Fruit fly (Drosophila melanogaster) whole organism, adult: ENCODE data around the gene trbd.

ENCODE experiments used
- CG11617 ChIP-seq: fragments of 200-800 bp; sonication (Bioruptor generic); optimal IDR thresholded peaks from 2 replicates; lab custom pipeline; 2017; ENCODE audit warnings: mild to moderate bottlenecking, missing biosample characterization, missing genetic modification reagents, missing genetic modification characterization
- CG12768 ChIP-seq: fragments of 200-800 bp; sonication (Bioruptor generic); optimal IDR thresholded peaks from 2 replicates; lab custom pipeline; 2017; ENCODE audit warnings: missing biosample characterization, missing genetic modification characterization, mild to moderate bottlenecking, moderate library complexity, missing genetic modification reagents
- CG14711 ChIP-seq: fragments of 200-800 bp; sonication (Bioruptor generic); optimal IDR thresholded peaks from 2 replicates; lab custom pipeline; 2018; ENCODE audit warnings: missing biosample characterization, mild to moderate bottlenecking, missing genetic modification characterization, moderate library complexity
- CG1620 ChIP-seq: fragments of 200-800 bp; sonication (Bioruptor generic); optimal IDR thresholded peaks from 2 replicates; lab custom pipeline; 2016; ENCODE audit warnings: missing biosample characterization, missing genetic modification characterization
- CG33017 ChIP-seq: fragments of 200-800 bp; sonication (Bioruptor generic); optimal IDR thresholded peaks from 2 replicates; lab custom pipeline; 2018; ENCODE audit warnings: missing biosample characterization, mild to moderate bottlenecking, missing genetic modification characterization, moderate library complexity
- CG5204 ChIP-seq: fragments of 200-800 bp; sonication (Bioruptor generic); optimal IDR thresholded peaks from 2 replicates; lab custom pipeline; 2016; ENCODE audit warnings: missing biosample characterization, missing genetic modification characterization
- CG7045 ChIP-seq: fragments of 200-800 bp; sonication (Bioruptor generic); optimal IDR thresholded peaks from 2 replicates; lab custom pipeline; 2017; ENCODE audit warnings: missing biosample characterization, mild to moderate bottlenecking, missing genetic modification characterization
- CG7101 ChIP-seq: fragments of 200-800 bp; sonication (Bioruptor generic); optimal IDR thresholded peaks from 2 replicates; lab custom pipeline; 2018; ENCODE audit warnings: missing biosample characterization, mild to moderate bottlenecking, missing genetic modification characterization, moderate library complexity
- Clk ChIP-seq: fragments of 200-800 bp; sonication (Bioruptor generic); optimal IDR thresholded peaks from 2 replicates; lab custom pipeline; 2017; ENCODE audit warnings: missing biosample characterization, missing genetic modification characterization
- Crg-1 ChIP-seq: fragments of 200-800 bp; sonication (Bioruptor generic); optimal IDR thresholded peaks from 2 replicates; lab custom pipeline; 2016; ENCODE audit warnings: missing biosample characterization, missing genetic modification characterization
- Hr96 ChIP-seq: fragments of 200-800 bp; sonication (Bioruptor generic); optimal IDR thresholded peaks from 2 replicates; lab custom pipeline; 2016; ENCODE audit warnings: missing biosample characterization, missing genetic modification characterization
- Mnt ChIP-seq: fragments of 200-800 bp; sonication (Bioruptor generic); optimal IDR thresholded peaks from 2 replicates; lab custom pipeline; 2016; ENCODE audit warnings: missing biosample characterization, mild to moderate bottlenecking, missing genetic modification characterization
- bab1 ChIP-seq: fragments of 200-800 bp; sonication (Bioruptor generic); optimal IDR thresholded peaks from 3 replicates; lab custom pipeline; 2019; ENCODE audit warnings: missing biosample characterization, mild to moderate bottlenecking, missing genetic modification characterization, moderate library complexity
- cic ChIP-seq: fragments of 200-800 bp; sonication (Bioruptor generic); optimal IDR thresholded peaks from 2 replicates; lab custom pipeline; 2017; ENCODE audit warnings: missing biosample characterization, mild to moderate bottlenecking, missing genetic modification characterization, moderate library complexity
- cnc ChIP-seq, 2 experiments: fragments of >200 bp; optimal IDR thresholded peaks; 2 replicates each; lab custom pipeline; 2017
- kay ChIP-seq: fragments of 200-800 bp; sonication (Bioruptor generic); peaks from one replicate; lab custom pipeline; 2016; ENCODE audit warnings: missing biosample characterization, missing genetic modification characterization, borderline replicate concordance
- ovo ChIP-seq: fragments of 200-800 bp; sonication (Bioruptor generic); optimal IDR thresholded peaks from 2 replicates; lab custom pipeline; 2016; ENCODE audit warnings: missing biosample characterization, missing genetic modification characterization
- pad ChIP-seq: fragments of 200-800 bp; sonication (Bioruptor generic); optimal IDR thresholded peaks from 3 replicates; lab custom pipeline; 2017; ENCODE audit warnings: missing biosample characterization, missing genetic modification characterization, mild to moderate bottlenecking, moderate library complexity, missing genetic modification reagents
- tj ChIP-seq: fragments of 200-800 bp; sonication (Bioruptor generic); optimal IDR thresholded peaks from 3 replicates; lab custom pipeline; 2017; ENCODE audit warnings: missing biosample characterization, mild to moderate bottlenecking, missing genetic modification characterization, moderate library complexity
- toe ChIP-seq: fragments of 200-800 bp; sonication (Bioruptor generic); optimal IDR thresholded peaks from 2 replicates; lab custom pipeline; 2016; ENCODE audit warnings: missing biosample characterization, missing genetic modification characterization

The trbd gene

dm6 chr3R:9747272-9747874 lies 36.5 kb upstream of the trbd start, which contains the start of gene CG12948:
Gene CG12948, minus strand, starts transcription at chr3R:9747744.
- TF ChIP-seq CG14711 (tag; lab: Kevin White, UChicago) (peak; percentile 63), Clk (no peak), bab1 (GFP tag; lab: Kevin White, UChicago) (peak; percentile 68), CG7101 (peak; percentile 77), ovo (no peak), CG7045 (peak; percentile 27), pad (peak; percentile 40), CG11617 (GFP tag; lab: Kevin White, UChicago) (peak; percentile 61), tj (GFP tag; lab: Kevin White, UChicago) (peak; percentile 43), CG12768 (peak; percentile 36), Hr96 (GFP tag; lab: Kevin White, UChicago) (no peak), toe (GFP tag; lab: Kevin White, UChicago) (no peak), Crg-1 (peak; percentile 43), CG1620 (GFP tag; lab: Kevin White, UChicago) (peak; percentile 65), cic (GFP tag; lab: Kevin White, UChicago) (peak; percentile 9), CG5204 (GFP tag; lab: Kevin White, UChicago) (no peak), CG33017 (peak; percentile 64), cnc (optimal IDR thresholded peaks at IDR 0.05; lab: Kevin White, UChicago) (no peak), kay (GFP tag; lab: Kevin White, UChicago) (no peak), Mnt (GFP tag; lab: Kevin White, UChicago) (peak; percentile 61)

dm6 chr3R:9746267-9746666 lies 35.4 kb upstream of the trbd start, which contains the start of gene CG34409:
Gene CG34409, minus strand, starts transcription at chr3R:9746367.
- TF ChIP-seq pad (no peak), Crg-1 (no peak), cnc (optimal IDR thresholded peaks at IDR 0.05; lab: Kevin White, UChicago) (no peak), toe (GFP tag; lab: Kevin White, UChicago) (no peak)

dm6 chr3R:9745442-9745841 lies 34.6 kb upstream of the trbd start:
- TF ChIP-seq tj (GFP tag; lab: Kevin White, UChicago) (no peak), CG33017 (no peak), Crg-1 (no peak), CG11617 (GFP tag; lab: Kevin White, UChicago) (no peak), toe (GFP tag; lab: Kevin White, UChicago) (no peak), CG1620 (GFP tag; lab: Kevin White, UChicago) (no peak), CG7101 (no peak), Hr96 (GFP tag; lab: Kevin White, UChicago) (no peak), pad (no peak), CG14711 (tag; lab: Kevin White, UChicago) (no peak), cnc (optimal IDR thresholded peaks at IDR 0.05; lab: Kevin White, UChicago) (no peak), ovo (no peak), CG5204 (GFP tag; lab: Kevin White, UChicago) (no peak), Clk (no peak), CG12768 (no peak), Mnt (GFP tag; lab: Kevin White, UChicago) (no peak), CG7045 (no peak), bab1 (GFP tag; lab: Kevin White, UChicago) (no peak), cic (GFP tag; lab: Kevin White, UChicago) (no peak), kay (GFP tag; lab: Kevin White, UChicago) (no peak)

- TF ChIP-seq CG33017 (no peak), CG12768 (no peak), bab1 (GFP tag; lab: Kevin White, UChicago) (no peak), ovo (no peak), CG5204 (GFP tag; lab: Kevin White, UChicago) (no peak), Mnt (GFP tag; lab: Kevin White, UChicago) (no peak), CG11617 (GFP tag; lab: Kevin White, UChicago) (no peak), cic (GFP tag; lab: Kevin White, UChicago) (no peak), Hr96 (GFP tag; lab: Kevin White, UChicago) (no peak), CG7101 (no peak), Crg-1 (no peak), kay (GFP tag; lab: Kevin White, UChicago) (no peak), tj (GFP tag; lab: Kevin White, UChicago) (no peak), CG14711 (tag; lab: Kevin White, UChicago) (no peak), CG7045 (no peak), CG1620 (GFP tag; lab: Kevin White, UChicago) (no peak)
Measured at dm6 chr3R:9743995-9744394, 33.2 kb upstream of the trbd start.

- TF ChIP-seq CG11617 (GFP tag; lab: Kevin White, UChicago) (no peak), kay (GFP tag; lab: Kevin White, UChicago) (no peak), Clk (no peak), toe (GFP tag; lab: Kevin White, UChicago) (no peak)
Measured at dm6 chr3R:9743217-9743616, 32.4 kb upstream of the trbd start, which contains the start of gene CG31415. Gene CG31415, plus strand, starts transcription at chr3R:9743517.

- TF ChIP-seq CG7045 (no peak), CG11617 (GFP tag; lab: Kevin White, UChicago) (peak; percentile 10), kay (GFP tag; lab: Kevin White, UChicago) (peak; percentile 58), CG12768 (no peak), CG33017 (no peak), CG14711 (tag; lab: Kevin White, UChicago) (no peak), CG7101 (peak; percentile 2), Mnt (GFP tag; lab: Kevin White, UChicago) (peak; percentile 12)
Measured at dm6 chr3R:9740713-9741112, 29.9 kb upstream of the trbd start, which contains the start of gene Pnn. Gene Pnn, plus strand, starts transcription at chr3R:9740899.
